Worm (Caenorhabditis elegans) whole organism, young adult: ENCODE measurements around the gene T20B12.3.

Source experiments
- B0035.1 ChIP-seq: sonication (generic microtip); optimal IDR thresholded peaks from 2 replicates; lab custom pipeline; 2016; ENCODE audit warnings: missing genetic modification characterization, mild to moderate bottlenecking, missing compliant biosample characterization, missing genotype, missing genetic modification reagents
- B0336.3 ChIP-seq: fragments of 200-800 bp; sonication (Bioruptor generic); IDR thresholded peaks from 2 replicates; pipeline ENCODE4 v1.3.6; 2022; ENCODE audit warnings: missing genetic modification characterization, missing compliant biosample characterization
- D2030.7 ChIP-seq: fragments of 200-800 bp; sonication (Bioruptor generic); IDR thresholded peaks from 2 replicates; pipeline ENCODE4 v1.3.6; 2022; ENCODE audit warnings: missing genetic modification reagents, missing genetic modification characterization, missing compliant biosample characterization
- F10E7.11 ChIP-seq: sonication (generic microtip); optimal IDR thresholded peaks from 2 replicates; lab custom pipeline; 2017; ENCODE audit warnings: mild to moderate bottlenecking, missing genetic modification characterization, moderate library complexity, missing compliant biosample characterization
- F37B4.10 ChIP-seq: fragments of 200-800 bp; sonication (Bioruptor generic); IDR thresholded peaks from 2 replicates; pipeline ENCODE4 v1.3.6; 2022; ENCODE audit warnings: missing genetic modification characterization, missing compliant biosample characterization
- F39B2.1 ChIP-seq: fragments of 200-800 bp; sonication (Bioruptor generic); IDR thresholded peaks from 2 replicates; pipeline ENCODE4 v1.3.6; 2022; ENCODE audit warnings: missing genetic modification reagents, missing genetic modification characterization, missing compliant biosample characterization
- F55B11.4 ChIP-seq: sonication (generic microtip); optimal IDR thresholded peaks from 2 replicates; lab custom pipeline; 2016; ENCODE audit warnings: missing compliant biosample characterization, missing genetic modification characterization, borderline replicate concordance; ENCODE audit not compliant: insufficient read depth
- F57C9.4 ChIP-seq: sonication (generic microtip); optimal IDR thresholded peaks from 2 replicates; lab custom pipeline; 2017; ENCODE audit warnings: mild to moderate bottlenecking, missing genetic modification characterization, missing compliant biosample characterization
- K11D2.4 ChIP-seq: fragments of 200-800 bp; sonication (Bioruptor generic); IDR thresholded peaks from 2 replicates; pipeline ENCODE4 v1.3.6; 2022; ENCODE audit warnings: missing genetic modification reagents, missing genetic modification characterization, missing compliant biosample characterization
- Y53F4B.3 ChIP-seq: fragments of 200-800 bp; sonication (Bioruptor generic); IDR thresholded peaks from 2 replicates; pipeline ENCODE4 v1.3.6; 2022; ENCODE audit warnings: missing genetic modification reagents, missing genetic modification characterization, missing compliant biosample characterization
- Y56A3A.18 ChIP-seq: fragments of 200-800 bp; sonication (Bioruptor generic); IDR thresholded peaks from 2 replicates; pipeline ENCODE4 v1.3.6; 2022; ENCODE audit warnings: missing genetic modification reagents, missing genetic modification characterization, missing compliant biosample characterization
- Y67H2A.10 ChIP-seq: fragments of 200-800 bp; sonication (Bioruptor generic); conservative IDR thresholded peaks from 2 replicates; pipeline ENCODE4 v1.3.6; 2022; ENCODE audit warnings: missing genetic modification reagents, missing genetic modification characterization, missing compliant biosample characterization
- Y95B8A.8 ChIP-seq: fragments of 200-800 bp; sonication (Bioruptor generic); IDR thresholded peaks from 2 replicates; pipeline ENCODE4 v1.3.6; 2022; ENCODE audit warnings: missing genetic modification reagents, missing genetic modification characterization, missing compliant biosample characterization
- ZK185.1 ChIP-seq: sonication (generic microtip); optimal IDR thresholded peaks from 2 replicates; lab custom pipeline; 2016; ENCODE audit warnings: mild to moderate bottlenecking, missing genetic modification characterization, missing compliant biosample characterization; ENCODE audit not compliant: poor library complexity, severe bottlenecking
- akir-1 ChIP-seq: fragments of 200-800 bp; sonication (Bioruptor generic); optimal IDR thresholded peaks from 2 replicates; lab custom pipeline; 2018; ENCODE audit warnings: mild to moderate bottlenecking, missing genetic modification characterization, moderate library complexity, missing compliant biosample characterization
- atf-7 ChIP-seq: sonication (generic microtip); optimal IDR thresholded peaks from 2 replicates; lab custom pipeline; 2017; ENCODE audit warnings: mild to moderate bottlenecking, missing genetic modification characterization, missing compliant biosample characterization
- attf-6 ChIP-seq: fragments of 200-800 bp; sonication (Bioruptor generic); IDR thresholded peaks from 2 replicates; pipeline ENCODE4 v1.3.6; 2022; ENCODE audit warnings: missing genetic modification reagents, missing genetic modification characterization, missing compliant biosample characterization
- ccch-3 ChIP-seq: fragments of 200-800 bp; sonication (Bioruptor generic); optimal IDR thresholded peaks from 2 replicates; lab custom pipeline; 2018; ENCODE audit warnings: mild to moderate bottlenecking, missing genetic modification characterization, missing compliant biosample characterization
- cebp-1 ChIP-seq, 2 experiments: fragments of 200-800 bp in 1 of 2; sonication (Bioruptor generic) in 1 of 2; sonication (generic microtip) in 1 of 2; IDR thresholded peaks in 1 of 2; optimal IDR thresholded peaks in 1 of 2; 2 replicates each; pipeline versions ENCODE4 v1.3.6 to Lab custom; 2017 to 2022; ENCODE audit warnings: missing compliant biosample characterization in 2 of 2, missing genetic modification characterization in 2 of 2, mild to moderate bottlenecking in 1 of 2, missing genetic modification reagents in 1 of 2, moderate library complexity in 1 of 2
- cebp-2 ChIP-seq: fragments of 200-800 bp; sonication (Bioruptor generic); IDR thresholded peaks from 2 replicates; pipeline ENCODE4 v1.3.6; 2022; ENCODE audit warnings: missing genetic modification characterization, missing compliant biosample characterization
- ceh-100 ChIP-seq: fragments of 200-800 bp; sonication (Bioruptor generic); IDR thresholded peaks from 2 replicates; pipeline ENCODE4 v1.3.6; 2022; ENCODE audit warnings: missing genetic modification reagents, missing genetic modification characterization, missing compliant biosample characterization
- ceh-79 ChIP-seq: sonication (generic microtip); optimal IDR thresholded peaks from 2 replicates; lab custom pipeline; 2017; ENCODE audit warnings: mild to moderate bottlenecking, missing genetic modification characterization, missing compliant biosample characterization
- ceh-91 ChIP-seq: fragments of 200-800 bp; sonication (Bioruptor generic); IDR thresholded peaks from 2 replicates; pipeline ENCODE4 v1.3.6; 2022; ENCODE audit warnings: missing genetic modification reagents, missing genetic modification characterization, missing compliant biosample characterization
- dox-1 ChIP-seq: fragments of 200-800 bp; sonication (Bioruptor generic); IDR thresholded peaks from 2 replicates; pipeline ENCODE4 v1.3.6; 2022; ENCODE audit warnings: missing genetic modification reagents, missing genetic modification characterization, missing compliant biosample characterization
- egrh-3 ChIP-seq: fragments of 200-800 bp; sonication (Bioruptor generic); IDR thresholded peaks from 2 replicates; pipeline ENCODE4 v1.3.6; 2022; ENCODE audit warnings: missing genetic modification reagents, missing genetic modification characterization, missing compliant biosample characterization
- ekl-4 ChIP-seq: fragments of 200-800 bp; sonication (Bioruptor generic); IDR thresholded peaks from 2 replicates; pipeline ENCODE4 v1.3.6; 2022; ENCODE audit warnings: missing genetic modification reagents, missing genetic modification characterization, missing compliant biosample characterization
- gei-17 ChIP-seq: fragments of 200-800 bp; sonication (Bioruptor generic); optimal IDR thresholded peaks from 2 replicates; lab custom pipeline; 2018; ENCODE audit warnings: mild to moderate bottlenecking, missing genetic modification characterization, missing compliant biosample characterization
- hmg-20 ChIP-seq: fragments of 200-800 bp; sonication (Bioruptor generic); IDR thresholded peaks from 2 replicates; pipeline ENCODE4 v1.3.6; 2022; ENCODE audit warnings: missing genetic modification reagents, missing genetic modification characterization, missing compliant biosample characterization
- lag-1 ChIP-seq: fragments of 200-800 bp; sonication (Bioruptor generic); IDR thresholded peaks from 2 replicates; pipeline ENCODE4 v1.3.6; 2022; ENCODE audit warnings: missing genetic modification reagents, missing genetic modification characterization, missing compliant biosample characterization
- let-526 ChIP-seq: fragments of 200-800 bp; sonication (Bioruptor generic); IDR thresholded peaks from 2 replicates; pipeline ENCODE4 v1.3.6; 2022; ENCODE audit warnings: missing genetic modification reagents, missing genetic modification characterization, missing compliant biosample characterization
- lin-54 ChIP-seq: fragments of 200-800 bp; sonication (Bioruptor generic); optimal IDR thresholded peaks from 2 replicates; lab custom pipeline; 2018; ENCODE audit warnings: mild to moderate bottlenecking, missing genetic modification characterization, missing compliant biosample characterization
- madf-3 ChIP-seq: fragments of 200-800 bp; sonication (Bioruptor generic); IDR thresholded peaks from 2 replicates; pipeline ENCODE4 v1.3.6; 2022; ENCODE audit warnings: missing genetic modification reagents, missing genetic modification characterization, missing compliant biosample characterization
- mcd-1 ChIP-seq: fragments of 200-800 bp; sonication (Bioruptor generic); IDR thresholded peaks from 2 replicates; pipeline ENCODE4 v1.3.6; 2022; ENCODE audit warnings: missing genetic modification reagents, missing genetic modification characterization, missing compliant biosample characterization
- mel-28 ChIP-seq: sonication (generic microtip); optimal IDR thresholded peaks from 2 replicates; lab custom pipeline; 2016; ENCODE audit warnings: borderline replicate concordance, mild to moderate bottlenecking, missing genetic modification characterization, missing compliant biosample characterization
- mxl-1 ChIP-seq: sonication (generic microtip); optimal IDR thresholded peaks from 2 replicates; lab custom pipeline; 2016; ENCODE audit warnings: missing genetic modification characterization, missing compliant biosample characterization
- nfya-1 ChIP-seq: sonication (generic microtip); optimal IDR thresholded peaks from 2 replicates; lab custom pipeline; 2017; ENCODE audit warnings: antibody characterized with exemption, missing compliant biosample characterization, missing genetic modification characterization, borderline replicate concordance; ENCODE audit not compliant: insufficient read depth
- nhr-27 ChIP-seq: fragments of 200-800 bp; sonication (Bioruptor generic); optimal IDR thresholded peaks from 2 replicates; lab custom pipeline; 2018; ENCODE audit warnings: mild to moderate bottlenecking, missing genetic modification characterization, moderate library complexity, missing compliant biosample characterization
- pbrm-1 ChIP-seq: fragments of 200-800 bp; sonication (Bioruptor generic); IDR thresholded peaks from 2 replicates; pipeline ENCODE4 v1.3.6; 2022; ENCODE audit warnings: missing genetic modification reagents, missing genetic modification characterization, missing compliant biosample characterization
- snpc-1.1 ChIP-seq: sonication (generic microtip); optimal IDR thresholded peaks from 2 replicates; lab custom pipeline; 2017; ENCODE audit warnings: missing genetic modification characterization, mild to moderate bottlenecking, missing compliant biosample characterization, antibody characterized with exemption, moderate library complexity, missing genotype, missing genetic modification reagents; ENCODE audit not compliant: insufficient read depth
- somi-1 ChIP-seq: fragments of 200-800 bp; sonication (Bioruptor generic); optimal IDR thresholded peaks from 2 replicates; lab custom pipeline; 2018; ENCODE audit warnings: mild to moderate bottlenecking, missing genetic modification characterization, missing compliant biosample characterization
- sptf-2 ChIP-seq: fragments of 200-800 bp; sonication (Bioruptor generic); optimal IDR thresholded peaks from 2 replicates; lab custom pipeline; 2018; ENCODE audit warnings: mild to moderate bottlenecking, missing genetic modification characterization, missing compliant biosample characterization
- tbx-9 ChIP-seq: sonication (generic microtip); optimal IDR thresholded peaks from 2 replicates; lab custom pipeline; 2016; ENCODE audit warnings: borderline replicate concordance, missing genetic modification characterization, inconsistent platforms, missing compliant biosample characterization
- unc-130 ChIP-seq: sonication (generic microtip); optimal IDR thresholded peaks from 2 replicates; lab custom pipeline; 2016; ENCODE audit warnings: missing genetic modification reagents, missing genetic modification characterization, missing compliant biosample characterization
- zfh-2 ChIP-seq: fragments of 200-800 bp; sonication (Bioruptor generic); conservative IDR thresholded peaks from 2 replicates; pipeline ENCODE4 v1.3.6; 2022; ENCODE audit warnings: missing genetic modification reagents, missing genetic modification characterization, missing compliant biosample characterization
- zim-3 ChIP-seq: sonication (generic microtip); optimal IDR thresholded peaks from 2 replicates; lab custom pipeline; 2017; ENCODE audit warnings: mild to moderate bottlenecking, missing genetic modification characterization, moderate library complexity, missing compliant biosample characterization
- ztf-22 ChIP-seq: fragments of 200-800 bp; sonication (Bioruptor generic); optimal IDR thresholded peaks from 2 replicates; lab custom pipeline; 2018; ENCODE audit warnings: mild to moderate bottlenecking, missing genetic modification characterization, moderate library complexity, missing compliant biosample characterization
- ztf-6 ChIP-seq: fragments of 200-800 bp; sonication (Bioruptor generic); IDR thresholded peaks from 2 replicates; pipeline ENCODE4 v1.3.6; 2022; ENCODE audit warnings: missing genetic modification reagents, missing genetic modification characterization, missing compliant biosample characterization

T20B12.3 gene

ce11 chrIII:7335220-7335619 is 46.7 kb upstream of the T20B12.3 start, which contains the start of gene F56C9.10 (continued):
- TF ChIP-seq ztf-6 = 0 out of 2 replicates have a peak, but pooled peaks have one; percentile 7
- TF ChIP-seq cebp-2 (GFP tag; lab: Robert Waterston, UW) = no peak
- TF ChIP-seq mxl-1 = no peak
- TF ChIP-seq B0035.1 = no peak
- no peak for TF ChIP-seq tbx-9
- TF ChIP-seq lin-54 (GFP tag; lab: Kevin White, UChicago) = peak; percentile 50
- no peak for TF ChIP-seq F37B4.10 (GFP tag; lab: Robert Waterston, UW)
- TF ChIP-seq Y56A3A.18 (GFP tag; lab: Robert Waterston, UW) = no peak
- no peak for TF ChIP-seq snpc-1.1
- no peak for TF ChIP-seq nhr-27 (tag; lab: Kevin White, UChicago)
- peak; percentile 53 for TF ChIP-seq ZK185.1 (tag; lab: Kevin White, UChicago)
- no peak for TF ChIP-seq F57C9.4 (tag; lab: Kevin White, UChicago)
- no peak for TF ChIP-seq ceh-100
- no peak for TF ChIP-seq sptf-2
- TF ChIP-seq let-526 (GFP tag; lab: Robert Waterston, UW) = peak; percentile 51; the same call in 1 of the 2 replicates
- peak; percentile 71; the same call in 1 of the 2 replicates for TF ChIP-seq ekl-4 (GFP tag; lab: Robert Waterston, UW)
- TF ChIP-seq dox-1 (GFP tag; lab: Robert Waterston, UW) = peak; percentile 54; the same call in 1 of the 2 replicates
- no peak for TF ChIP-seq egrh-3 (GFP tag; lab: Robert Waterston, UW)
- TF ChIP-seq gei-17 = peak; percentile 43
- peak; percentile 95 for TF ChIP-seq somi-1 (GFP tag; lab: Kevin White, UChicago)
- TF ChIP-seq F10E7.11 (tag; lab: Kevin White, UChicago) = no peak
- 0 out of 2 replicates have a peak, but pooled peaks have one; percentile 35 for TF ChIP-seq K11D2.4 (GFP tag; lab: Robert Waterston, UW)
- no peak for TF ChIP-seq F55B11.4 (tag; lab: Kevin White, UChicago)
- 0 out of 2 replicates have a peak, but pooled peaks have one; percentile 5 for TF ChIP-seq hmg-20 (GFP tag; lab: Robert Waterston, UW)
- TF ChIP-seq Y53F4B.3 (GFP tag; lab: Robert Waterston, UW) = no peak
- peak; percentile 60 for TF ChIP-seq mcd-1
- no peak for TF ChIP-seq F39B2.1 (GFP tag; lab: Robert Waterston, UW)
- peak; percentile 78 for TF ChIP-seq cebp-1 (GFP tag; IDR thresholded peaks at IDR 0.05; lab: Robert Waterston, UW)
- TF ChIP-seq cebp-1 (tag; optimal IDR thresholded peaks at IDR 0.05; lab: Kevin White, UChicago) = peak; percentile 86
- no peak for TF ChIP-seq ccch-3 (GFP tag; lab: Kevin White, UChicago)
- TF ChIP-seq pbrm-1 = peak; percentile 79
- peak; percentile 90 for TF ChIP-seq B0336.3 (GFP tag; lab: Robert Waterston, UW)
- no peak for TF ChIP-seq akir-1 (GFP tag; lab: Kevin White, UChicago)
- TF ChIP-seq madf-3 (GFP tag; lab: Robert Waterston, UW) = peak; percentile 77; the same call in 1 of the 2 replicates
- no peak for TF ChIP-seq D2030.7 (GFP tag; lab: Robert Waterston, UW)
- peak; percentile 75 for TF ChIP-seq zfh-2 (GFP tag; lab: Robert Waterston, UW)
- no peak for TF ChIP-seq ceh-91
- no peak for TF ChIP-seq zim-3 (tag; lab: Kevin White, UChicago)
- peak; percentile 72 for TF ChIP-seq atf-7 (tag; lab: Kevin White, UChicago)
- TF ChIP-seq nfya-1 = no peak
- TF ChIP-seq unc-130 (GFP tag; lab: Kevin White, UChicago) = no peak
- no peak for TF ChIP-seq Y67H2A.10 (GFP tag; lab: Robert Waterston, UW)
- TF ChIP-seq mel-28 (tag; lab: Kevin White, UChicago) = no peak
- TF ChIP-seq lag-1 (GFP tag; lab: Robert Waterston, UW) = no peak
- no peak for TF ChIP-seq Y95B8A.8 (GFP tag; lab: Robert Waterston, UW)
- TF ChIP-seq ceh-79 = no peak
- TF ChIP-seq attf-6 (GFP tag; lab: Robert Waterston, UW) = no peak
- TF ChIP-seq ztf-22 = no peak
